Fruit fly (Drosophila melanogaster) whole organism, embryonic: ENCODE results near the gene CG1640.

Experiments
- Ada2b ChIP-seq: fragments of 200-800 bp; sonication (Bioruptor generic); IDR thresholded peaks from 2 replicates; pipeline ENCODE4 v1.3.6; 2022; ENCODE audit warnings: missing biosample characterization, missing genetic modification characterization
- CG10147 ChIP-seq: fragments of 200-800 bp; sonication (Bioruptor generic); optimal IDR thresholded peaks from 2 replicates; lab custom pipeline; 2019; ENCODE audit warnings: missing biosample characterization, mild to moderate bottlenecking, missing genetic modification characterization, moderate library complexity
- CG10321 ChIP-seq: fragments of 200-800 bp; sonication (Bioruptor generic); IDR thresholded peaks from 2 replicates; pipeline ENCODE4 v1.3.6; 2022; ENCODE audit warnings: missing biosample characterization, missing genetic modification characterization
- CG10654 ChIP-seq: fragments of 200-800 bp; sonication (Bioruptor generic); optimal IDR thresholded peaks from 2 replicates; lab custom pipeline; 2016; ENCODE audit warnings: missing biosample characterization, missing genetic modification characterization
- CG10979 ChIP-seq: fragments of 200-800 bp; sonication (Bioruptor generic); optimal IDR thresholded peaks from 2 replicates; lab custom pipeline; 2018; ENCODE audit warnings: missing biosample characterization, mild to moderate bottlenecking, missing genetic modification characterization, moderate library complexity
- CG12071 ChIP-seq: fragments of 200-800 bp; sonication (Bioruptor generic); optimal IDR thresholded peaks from 3 replicates; lab custom pipeline; 2018; ENCODE audit warnings: missing biosample characterization, mild to moderate bottlenecking, missing genetic modification characterization
- CG12236 ChIP-seq: fragments of 200-800 bp; sonication (Bioruptor generic); optimal IDR thresholded peaks from 2 replicates; lab custom pipeline; 2016; ENCODE audit warnings: missing biosample characterization, missing genetic modification characterization
- CG17612 ChIP-seq: fragments of 200-800 bp; sonication (Bioruptor generic); IDR thresholded peaks from 2 replicates; pipeline ENCODE4 v1.3.6; 2022; ENCODE audit warnings: missing biosample characterization, missing genetic modification characterization
- CG17829 ChIP-seq: fragments of 200-800 bp; optimal IDR thresholded peaks from 2 replicates; lab custom pipeline; 2019; ENCODE audit warnings: missing biosample characterization, mild to moderate bottlenecking, missing genetic modification characterization, moderate library complexity
- CG2678 ChIP-seq: fragments of 200-800 bp; sonication (Bioruptor generic); optimal IDR thresholded peaks from 3 replicates; lab custom pipeline; 2019; ENCODE audit warnings: missing biosample characterization, mild to moderate bottlenecking, missing genetic modification characterization, moderate library complexity
- CG32532 ChIP-seq: fragments of 200-800 bp; sonication (Bioruptor generic); IDR thresholded peaks from 2 replicates; pipeline ENCODE4 v1.3.6; 2022; ENCODE audit warnings: missing biosample characterization, missing genetic modification characterization
- CG4282 ChIP-seq: fragments of 200-800 bp; sonication (Bioruptor generic); optimal IDR thresholded peaks from 2 replicates; lab custom pipeline; 2016; ENCODE audit warnings: missing biosample characterization, missing genetic modification characterization
- CG4707 ChIP-seq: fragments of 200-800 bp; sonication (Bioruptor generic); optimal IDR thresholded peaks from 2 replicates; lab custom pipeline; 2018; ENCODE audit warnings: missing biosample characterization, mild to moderate bottlenecking, missing genetic modification characterization, moderate library complexity
- CG6254 ChIP-seq: fragments of 200-800 bp; sonication (Bioruptor generic); optimal IDR thresholded peaks from 3 replicates; lab custom pipeline; 2017; ENCODE audit warnings: mild to moderate bottlenecking, missing biosample characterization, missing genetic modification reagents, missing genetic modification characterization
- CG7271 ChIP-seq: fragments of 200-800 bp; sonication (Bioruptor generic); optimal IDR thresholded peaks from 2 replicates; lab custom pipeline; 2018; ENCODE audit warnings: missing biosample characterization, mild to moderate bottlenecking, missing genetic modification characterization, moderate library complexity
- CG7987 ChIP-seq: fragments of 200-800 bp; sonication (Bioruptor generic); optimal IDR thresholded peaks from 2 replicates; lab custom pipeline; 2018; ENCODE audit warnings: missing biosample characterization, mild to moderate bottlenecking, missing genetic modification characterization, moderate library complexity
- CG8359 ChIP-seq: fragments of 200-800 bp; sonication (Bioruptor generic); optimal IDR thresholded peaks from 2 replicates; lab custom pipeline; 2017; ENCODE audit warnings: missing biosample characterization, mild to moderate bottlenecking, missing genetic modification characterization, borderline replicate concordance
- CG9609 ChIP-seq: fragments of 200-800 bp; sonication (Bioruptor generic); optimal IDR thresholded peaks from 3 replicates; lab custom pipeline; 2016; ENCODE audit warnings: missing biosample characterization, missing genetic modification characterization
- Camta ChIP-seq: fragments of 200-800 bp; sonication (Bioruptor generic); optimal IDR thresholded peaks from 2 replicates; lab custom pipeline; 2016; ENCODE audit warnings: missing biosample characterization, missing genetic modification characterization
- D ChIP-seq, 2 experiments: fragments of 200-800 bp in 1 of 2; fragments of >200 bp in 1 of 2; sonication (Bioruptor generic) in 1 of 2; optimal IDR thresholded peaks; 2 replicates in 1 of 2; 3 replicates in 1 of 2; lab custom pipeline; 2017; ENCODE audit warnings: mild to moderate bottlenecking in 1 of 2, missing biosample characterization in 1 of 2, missing genetic modification characterization in 1 of 2, missing genetic modification reagents in 1 of 2
- Dek ChIP-seq: fragments of 200-800 bp; sonication (Bioruptor generic); optimal IDR thresholded peaks from 3 replicates; lab custom pipeline; 2019; ENCODE audit warnings: missing biosample characterization, mild to moderate bottlenecking, missing genetic modification characterization, moderate library complexity
- Doc2 ChIP-seq: fragments of 200-800 bp; sonication (Bioruptor generic); IDR thresholded peaks from 2 replicates; pipeline ENCODE4 v1.3.6; 2022; ENCODE audit warnings: missing biosample characterization, missing genetic modification characterization
- Fer3 ChIP-seq: fragments of 200-800 bp; sonication (Bioruptor generic); optimal IDR thresholded peaks from 2 replicates; lab custom pipeline; 2018; ENCODE audit warnings: missing biosample characterization, mild to moderate bottlenecking, missing genetic modification characterization, moderate library complexity
- Hand ChIP-seq: fragments of 200-800 bp; sonication (Bioruptor generic); optimal IDR thresholded peaks from 2 replicates; lab custom pipeline; 2017; ENCODE audit warnings: mild to moderate bottlenecking, missing biosample characterization, missing genetic modification reagents, missing genetic modification characterization
- MESR4 ChIP-seq: fragments of 200-800 bp; sonication (Bioruptor generic); optimal IDR thresholded peaks from 2 replicates; lab custom pipeline; 2018; ENCODE audit warnings: missing biosample characterization, mild to moderate bottlenecking, missing genetic modification characterization, moderate library complexity
- NC2α ChIP-seq: fragments of 200-800 bp; sonication (Bioruptor generic); optimal IDR thresholded peaks from 2 replicates; lab custom pipeline; 2016; ENCODE audit warnings: missing biosample characterization, missing genetic modification characterization
- NC2β ChIP-seq: fragments of 200-800 bp; sonication (Bioruptor generic); optimal IDR thresholded peaks from 2 replicates; lab custom pipeline; 2016; ENCODE audit warnings: missing biosample characterization, missing genetic modification characterization
- NK7.1 ChIP-seq: fragments of 200-800 bp; sonication (Bioruptor generic); optimal IDR thresholded peaks from 3 replicates; lab custom pipeline; 2016; ENCODE audit warnings: missing biosample characterization, missing genetic modification characterization
- Neu2 ChIP-seq: fragments of 200-800 bp; sonication (Bioruptor generic); optimal IDR thresholded peaks from 3 replicates; lab custom pipeline; 2016; ENCODE audit warnings: missing biosample characterization, missing genetic modification characterization, borderline replicate concordance
- Scr ChIP-seq: fragments of 200-800 bp; sonication (Bioruptor generic); IDR thresholded peaks from 2 replicates; pipeline ENCODE4 v1.3.6; 2022; ENCODE audit warnings: missing biosample characterization, missing genetic modification characterization; ENCODE audit not compliant: partially characterized antibody
- bbx ChIP-seq: fragments of 200-800 bp; sonication (Bioruptor generic); IDR thresholded peaks from 2 replicates; pipeline ENCODE4 v1.3.6; 2022; ENCODE audit warnings: missing biosample characterization, missing genetic modification characterization; ENCODE audit not compliant: partially characterized antibody
- corto ChIP-seq: fragments of 200-800 bp; sonication (Bioruptor generic); optimal IDR thresholded peaks from 2 replicates; lab custom pipeline; 2016; ENCODE audit warnings: missing biosample characterization, mild to moderate bottlenecking, missing genetic modification characterization, moderate library complexity
- crc ChIP-seq: fragments of 200-800 bp; sonication (Bioruptor generic); optimal IDR thresholded peaks from 2 replicates; lab custom pipeline; 2016; ENCODE audit warnings: missing biosample characterization, missing genetic modification characterization
- dmrt11E ChIP-seq: fragments of 200-800 bp; sonication (Bioruptor generic); optimal IDR thresholded peaks from 3 replicates; lab custom pipeline; 2018; ENCODE audit warnings: missing biosample characterization, mild to moderate bottlenecking, missing genetic modification characterization, moderate library complexity
- esg ChIP-seq: fragments of 200-800 bp; sonication (Bioruptor generic); conservative IDR thresholded peaks from 2 replicates; pipeline ENCODE4 v1.3.6; 2022; ENCODE audit warnings: missing biosample characterization, missing genetic modification characterization
- fd102C ChIP-seq: fragments of 200-800 bp; sonication (Bioruptor generic); optimal IDR thresholded peaks from 2 replicates; lab custom pipeline; 2018; ENCODE audit warnings: missing biosample characterization, mild to moderate bottlenecking, missing genetic modification characterization, moderate library complexity
- jigr1 ChIP-seq: fragments of 200-800 bp; sonication (Bioruptor generic); IDR thresholded peaks from 3 replicates; pipeline ENCODE4 v1.3.6; 2022; ENCODE audit warnings: missing biosample characterization, missing genetic modification characterization
- jing ChIP-seq: fragments of 200-800 bp; sonication (Bioruptor generic); optimal IDR thresholded peaks from 2 replicates; lab custom pipeline; 2018; ENCODE audit warnings: missing biosample characterization, mild to moderate bottlenecking, missing genetic modification characterization
- lab ChIP-seq: fragments of 200-800 bp; sonication (Bioruptor generic); optimal IDR thresholded peaks from 3 replicates; lab custom pipeline; 2017; ENCODE audit warnings: missing biosample characterization, missing genetic modification characterization, mild to moderate bottlenecking, moderate library complexity, missing genetic modification reagents
- lbe ChIP-seq: fragments of 200-800 bp; sonication (Bioruptor generic); optimal IDR thresholded peaks from 2 replicates; lab custom pipeline; 2016; ENCODE audit warnings: missing biosample characterization, mild to moderate bottlenecking, missing genetic modification characterization
- lilli ChIP-seq: fragments of 200-800 bp; sonication (Bioruptor generic); optimal IDR thresholded peaks from 3 replicates; lab custom pipeline; 2016; ENCODE audit warnings: missing biosample characterization, missing genetic modification characterization
- lmd ChIP-seq: fragments of 200-800 bp; sonication (Bioruptor generic); IDR thresholded peaks from 2 replicates; pipeline ENCODE4 v1.3.6; 2022; ENCODE audit warnings: missing biosample characterization, missing genetic modification characterization
- nerfin-1 ChIP-seq: fragments of 200-800 bp; sonication (Bioruptor generic); optimal IDR thresholded peaks from 3 replicates; lab custom pipeline; 2019; ENCODE audit warnings: missing biosample characterization, mild to moderate bottlenecking, missing genetic modification characterization, moderate library complexity
- peb ChIP-seq: fragments of 200-800 bp; sonication (Bioruptor generic); IDR thresholded peaks from 2 replicates; pipeline ENCODE4 v1.3.6; 2022; ENCODE audit warnings: missing biosample characterization, missing genetic modification characterization
- ranshi ChIP-seq: fragments of 200-800 bp; sonication (Bioruptor generic); IDR thresholded peaks from 2 replicates; pipeline ENCODE4 v1.3.6; 2022; ENCODE audit warnings: missing biosample characterization, missing genetic modification characterization
- tup ChIP-seq: fragments of 200-800 bp; sonication (Bioruptor generic); optimal IDR thresholded peaks from 2 replicates; lab custom pipeline; 2016; ENCODE audit warnings: missing biosample characterization, mild to moderate bottlenecking, missing genetic modification characterization, moderate library complexity
- wor ChIP-seq: fragments of 200-800 bp; sonication (Bioruptor generic); IDR thresholded peaks from 2 replicates; pipeline ENCODE4 v1.3.6; 2022; ENCODE audit warnings: missing biosample characterization, missing genetic modification characterization

The CG1640 gene

DNA sequence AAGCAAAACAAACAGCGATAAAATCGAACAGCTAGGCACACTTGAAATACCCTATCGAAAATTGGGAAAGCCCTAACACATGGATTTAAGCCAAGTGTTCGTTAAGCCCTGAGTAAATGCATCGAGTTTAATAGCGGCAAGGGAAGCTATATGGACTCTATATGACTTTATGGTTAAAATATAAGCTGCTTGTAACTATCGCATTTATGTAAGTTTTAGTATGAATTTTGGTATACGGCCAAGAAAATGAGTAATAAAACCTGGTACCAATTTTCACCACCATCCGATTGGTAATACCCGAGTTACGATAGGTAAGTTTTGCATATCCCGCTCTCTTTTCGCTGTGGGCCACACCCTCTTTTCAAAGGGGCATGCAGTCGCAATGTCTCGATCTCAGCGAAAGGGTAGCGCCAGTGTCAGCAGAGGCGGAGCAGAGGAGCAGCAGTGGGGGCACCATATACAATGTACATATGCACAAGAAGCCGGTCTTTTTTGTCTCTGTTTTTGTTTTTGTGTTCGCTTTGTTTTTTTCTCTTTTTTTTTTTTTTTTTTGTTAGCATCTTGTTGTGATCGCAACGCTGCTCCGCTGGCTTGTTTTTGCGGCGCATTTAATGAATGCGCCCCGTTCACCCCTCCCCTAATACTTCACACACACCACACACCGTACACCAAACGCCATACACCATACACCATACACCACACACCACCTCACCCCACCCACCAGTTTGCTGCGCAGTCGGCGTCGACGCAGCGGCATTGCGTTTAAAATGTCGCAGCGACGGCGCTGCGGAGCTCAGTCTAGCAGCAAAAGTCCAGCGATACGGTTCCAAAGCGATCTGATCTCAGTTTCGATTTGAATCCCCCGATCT, 33.8 kb downstream of the CG1640 start, which contains the start of gene GstT4 (continued):
- peak; percentile 50 for TF ChIP-seq CG2678 (tag; lab: Kevin White, UChicago)
- no peak for TF ChIP-seq D (optimal IDR thresholded peaks at IDR 0.05; lab: Kevin White, UChicago)
- peak; percentile 6 for TF ChIP-seq D (GFP tag; optimal IDR thresholded peaks at IDR 0.05; lab: Kevin White, UChicago)
- peak; percentile 3 for TF ChIP-seq Dek
- peak; percentile 67 for TF ChIP-seq CG9609 (GFP tag; lab: Kevin White, UChicago)
- no peak for TF ChIP-seq CG8359 (GFP tag; lab: Kevin White, UChicago)
- peak; percentile 59 for TF ChIP-seq lilli (GFP tag; lab: Kevin White, UChicago)
- peak; percentile 54 for TF ChIP-seq lmd (GFP tag; lab: Robert Waterston, UW)
- peak; percentile 72 for TF ChIP-seq corto (GFP tag; lab: Kevin White, UChicago)
- peak; percentile 46; the same call in 2 of the 3 replicates for TF ChIP-seq jigr1
- TF ChIP-seq Doc2: no peak
- no peak for TF ChIP-seq jing (GFP tag; lab: Kevin White, UChicago)
- TF ChIP-seq Neu2 (GFP tag; lab: Kevin White, UChicago): no peak
- peak; percentile 39 for TF ChIP-seq dmrt11E (tag; lab: Kevin White, UChicago)
- TF ChIP-seq CG4282 (GFP tag; lab: Kevin White, UChicago): no peak
- TF ChIP-seq CG17612 (GFP tag; lab: Robert Waterston, UW): no peak
- peak; percentile 40 for TF ChIP-seq CG10654 (GFP tag; lab: Kevin White, UChicago)
- TF ChIP-seq CG12236 (GFP tag; lab: Kevin White, UChicago): no peak
- TF ChIP-seq nerfin-1 (tag; lab: Kevin White, UChicago): peak; percentile 12
- TF ChIP-seq CG7271 (tag; lab: Kevin White, UChicago): no peak
- TF ChIP-seq CG7987 (GFP tag; lab: Kevin White, UChicago): no peak
- no peak for TF ChIP-seq CG6254 (GFP tag; lab: Kevin White, UChicago)
- peak; percentile 30 for TF ChIP-seq CG12071
- no peak for TF ChIP-seq tup
- no peak for TF ChIP-seq fd102C
- no peak for TF ChIP-seq CG4707 (GFP tag; lab: Kevin White, UChicago)
- TF ChIP-seq Scr (GFP tag; lab: Robert Waterston, UW): no peak
- no peak for TF ChIP-seq peb
- peak; percentile 42 for TF ChIP-seq crc (GFP tag; lab: Kevin White, UChicago)
- TF ChIP-seq lab (GFP tag; lab: Kevin White, UChicago): peak; percentile 2
- no peak for TF ChIP-seq CG17829 (tag; lab: Kevin White, UChicago)
- peak; percentile 44 for TF ChIP-seq CG10979 (tag; lab: Kevin White, UChicago)
- TF ChIP-seq MESR4: no peak
- no peak for TF ChIP-seq Fer3 (tag; lab: Kevin White, UChicago)
- no peak for TF ChIP-seq Ada2b (GFP tag; lab: Robert Waterston, UW)
- no peak for TF ChIP-seq NK7.1 (GFP tag; lab: Kevin White, UChicago)
- no peak for TF ChIP-seq Hand (GFP tag; lab: Kevin White, UChicago)
- TF ChIP-seq bbx: peak; percentile 30; the same call in 1 of the 2 replicates
- no peak for TF ChIP-seq wor (GFP tag; lab: Robert Waterston, UW)
- no peak for TF ChIP-seq NC2β (GFP tag; lab: Kevin White, UChicago)
- no peak for TF ChIP-seq Camta (GFP tag; lab: Kevin White, UChicago)
- peak; percentile 17; the same call in 1 of the 2 replicates for TF ChIP-seq esg
- TF ChIP-seq CG32532 (GFP tag; lab: Robert Waterston, UW): peak; percentile 49; the same call in 1 of the 2 replicates
- no peak for TF ChIP-seq CG10321
- peak; percentile 59 for TF ChIP-seq ranshi (GFP tag; lab: Robert Waterston, UW)
- TF ChIP-seq CG10147 (GFP tag; lab: Kevin White, UChicago): no peak
- TF ChIP-seq lbe: peak; percentile 81
- TF ChIP-seq NC2α: peak; percentile 6
